Worm (Caenorhabditis elegans) whole organism, midembryonic: ENCODE data around the gene cin-4.

ENCODE experiments used
- T22C8.4 ChIP-seq: fragments of 200-800 bp; sonication (Bioruptor generic); IDR thresholded peaks from 2 replicates; pipeline ENCODE4 v1.3.6; 2022; ENCODE audit warnings: missing genetic modification characterization, missing compliant biosample characterization
- flt-1 ChIP-seq: fragments of 200-800 bp; sonication (Bioruptor generic); IDR thresholded peaks from 2 replicates; pipeline ENCODE4 v1.3.6; 2022; ENCODE audit warnings: missing genetic modification characterization, missing compliant biosample characterization
- ref-1 ChIP-seq: fragments of 200-800 bp; sonication (Bioruptor generic); conservative IDR thresholded peaks from 2 replicates; pipeline ENCODE4 v1.3.6; 2022; ENCODE audit warnings: missing genetic modification reagents, missing genetic modification characterization, missing compliant biosample characterization
- tab-1 ChIP-seq: fragments of 200-800 bp; sonication (Bioruptor generic); IDR thresholded peaks from 2 replicates; pipeline ENCODE4 v1.3.6; 2022; ENCODE audit warnings: missing genetic modification characterization, missing compliant biosample characterization

DNA sequence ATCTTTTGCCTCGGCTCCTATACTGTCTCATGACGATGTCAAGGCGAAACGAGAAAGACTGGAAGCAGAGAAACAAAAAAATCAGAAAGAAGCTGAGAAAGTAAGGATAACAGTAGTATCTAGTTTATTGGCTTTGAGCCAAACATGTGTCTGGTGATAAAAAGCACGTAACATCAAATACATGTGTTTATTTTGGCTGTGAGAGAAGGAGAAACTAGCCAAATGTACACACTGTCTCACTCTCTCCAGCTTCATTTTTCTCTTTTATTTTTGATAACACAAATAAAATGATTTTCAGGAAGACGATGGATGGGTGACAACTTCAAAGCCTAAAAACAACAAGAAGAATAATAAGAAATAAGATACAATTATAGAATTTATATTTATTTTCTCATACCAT, 8.6 kb upstream of the cin-4 start:
- TF ChIP-seq ref-1 (GFP tag; lab: Robert Waterston, UW) (no peak), tab-1 (GFP tag; lab: Robert Waterston, UW) (no peak), T22C8.4 (GFP tag; lab: Robert Waterston, UW) (no peak), flt-1 (GFP tag; lab: Robert Waterston, UW) (no peak)
